Worm (Caenorhabditis elegans) whole organism, L4 larva: Measurements from ENCODE around the gene T24D5.6.

ENCODE experiments used
- F26F4.8 ChIP-seq: fragments of 200-800 bp; sonication (Bioruptor generic); conservative IDR thresholded peaks from 2 replicates; pipeline ENCODE4 v1.3.6; 2022; ENCODE audit warnings: missing genetic modification characterization, missing compliant biosample characterization
- ceh-82 ChIP-seq: sonication (generic microtip); optimal IDR thresholded peaks from 2 replicates; lab custom pipeline; 2017; ENCODE audit warnings: missing biosample characterization, missing genetic modification characterization
- ces-1 ChIP-seq: fragments of 150-350 bp; sonication (generic microtip); optimal IDR thresholded peaks from 4 replicates; lab custom pipeline; 2014; ENCODE audit warnings: missing biosample characterization, missing genetic modification reagents, missing genetic modification characterization
- daf-12 ChIP-seq: fragments of 150-350 bp; optimal IDR thresholded peaks from 2 replicates; lab custom pipeline; 2014; ENCODE audit warnings: missing biosample characterization, missing genetic modification reagents, missing genetic modification characterization
- daf-8 ChIP-seq: fragments of 200-800 bp; sonication (Bioruptor generic); IDR thresholded peaks from 2 replicates; pipeline ENCODE4 v1.3.6; 2022; ENCODE audit warnings: missing genetic modification characterization, missing compliant biosample characterization
- hlh-30 ChIP-seq: sonication (generic microtip); optimal IDR thresholded peaks from 2 replicates; lab custom pipeline; 2017; ENCODE audit warnings: antibody characterized with exemption, mild to moderate bottlenecking, missing genetic modification characterization, missing compliant biosample characterization; ENCODE audit not compliant: insufficient read depth
- lin-29 ChIP-seq: fragments of 200-800 bp; sonication (Bioruptor generic); IDR thresholded peaks from 2 replicates; pipeline ENCODE4 v1.3.6; 2022; ENCODE audit warnings: missing genetic modification reagents, missing genetic modification characterization, missing compliant biosample characterization
- nhr-11 ChIP-seq: fragments of 150-350 bp; optimal IDR thresholded peaks from 2 replicates; lab custom pipeline; 2014; ENCODE audit warnings: missing biosample characterization, missing genetic modification characterization
- nhr-25 ChIP-seq: sonication (generic microtip); optimal IDR thresholded peaks from 2 replicates; lab custom pipeline; 2017; ENCODE audit warnings: missing genetic modification characterization, mild to moderate bottlenecking, missing compliant biosample characterization, antibody characterized with exemption, moderate library complexity, borderline replicate concordance; ENCODE audit not compliant: insufficient read depth
- nhr-76 ChIP-seq: fragments of 150-350 bp; optimal IDR thresholded peaks from 2 replicates; lab custom pipeline; 2014; ENCODE audit warnings: missing biosample characterization, missing genetic modification characterization
- pha-4 ChIP-seq, 2 experiments: fragments of 150-350 bp in 1 of 2; fragments of 200-800 bp in 1 of 2; sonication (Bioruptor generic) in 1 of 2; IDR thresholded peaks in 1 of 2; optimal IDR thresholded peaks in 1 of 2; 2 replicates each; pipeline versions ENCODE4 v1.3.6 to Lab custom; 2014 to 2022; ENCODE audit warnings: missing genetic modification characterization in 2 of 2, missing genetic modification reagents in 2 of 2, missing biosample characterization in 1 of 2, missing compliant biosample characterization in 1 of 2
- pqm-1 ChIP-seq: sonication (generic microtip); optimal IDR thresholded peaks from 2 replicates; lab custom pipeline; 2017; ENCODE audit warnings: missing biosample characterization, missing genetic modification characterization
- unc-39 ChIP-seq: sonication (generic microtip); optimal IDR thresholded peaks from 2 replicates; lab custom pipeline; 2017; ENCODE audit warnings: missing biosample characterization, missing genetic modification characterization
- zip-11 ChIP-seq: fragments of 200-800 bp; sonication (Bioruptor generic); IDR thresholded peaks from 2 replicates; pipeline ENCODE4 v1.3.6; 2022; ENCODE audit warnings: missing genetic modification characterization, missing compliant biosample characterization

DNA sequence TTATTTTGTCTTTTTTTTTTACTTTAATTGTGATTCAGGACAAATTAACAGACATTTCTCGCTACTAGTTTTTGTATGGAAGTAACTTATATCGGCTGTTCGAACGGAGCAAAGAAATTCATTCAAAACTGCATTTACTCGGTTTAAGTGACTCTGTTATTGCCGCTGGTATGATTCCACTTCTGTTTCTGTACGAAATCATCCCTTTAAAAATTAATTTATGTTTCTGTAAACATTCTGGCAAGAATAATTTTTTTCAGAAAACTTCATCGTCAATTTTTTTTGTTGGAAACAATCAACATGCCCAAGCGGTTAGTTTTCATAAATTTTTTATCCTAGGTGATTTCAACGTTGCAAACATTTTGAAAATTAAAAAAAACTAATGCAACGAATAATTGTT, 23.6 kb upstream of the T24D5.6 start, which contains the start of gene T24D5.3:
- TF ChIP-seq ceh-82: no peak
- no peak for TF ChIP-seq zip-11 (GFP tag; lab: Robert Waterston, UW)
- TF ChIP-seq nhr-76 (tag; lab: Kevin White, UChicago): no peak
- no peak for TF ChIP-seq F26F4.8 (GFP tag; lab: Robert Waterston, UW)
- no peak for TF ChIP-seq nhr-25
- TF ChIP-seq pqm-1 (tag; lab: Kevin White, UChicago): no peak
- TF ChIP-seq daf-12: no peak
- no peak for TF ChIP-seq lin-29
- TF ChIP-seq ces-1: no peak
- no peak for TF ChIP-seq unc-39 (tag; lab: Kevin White, UChicago)
- TF ChIP-seq pha-4 (GFP tag; IDR thresholded peaks at IDR 0.05; lab: Robert Waterston, UW): no peak
- TF ChIP-seq pha-4 (tag; optimal IDR thresholded peaks at IDR 0.05; lab: Kevin White, UChicago): no peak
- TF ChIP-seq hlh-30 (tag; lab: Kevin White, UChicago): no peak
- TF ChIP-seq daf-8: no peak
- no peak for TF ChIP-seq nhr-11 (tag; lab: Kevin White, UChicago)
